Fruit fly (Drosophila melanogaster): ENCODE results near the gene CG5676.

DNA sequence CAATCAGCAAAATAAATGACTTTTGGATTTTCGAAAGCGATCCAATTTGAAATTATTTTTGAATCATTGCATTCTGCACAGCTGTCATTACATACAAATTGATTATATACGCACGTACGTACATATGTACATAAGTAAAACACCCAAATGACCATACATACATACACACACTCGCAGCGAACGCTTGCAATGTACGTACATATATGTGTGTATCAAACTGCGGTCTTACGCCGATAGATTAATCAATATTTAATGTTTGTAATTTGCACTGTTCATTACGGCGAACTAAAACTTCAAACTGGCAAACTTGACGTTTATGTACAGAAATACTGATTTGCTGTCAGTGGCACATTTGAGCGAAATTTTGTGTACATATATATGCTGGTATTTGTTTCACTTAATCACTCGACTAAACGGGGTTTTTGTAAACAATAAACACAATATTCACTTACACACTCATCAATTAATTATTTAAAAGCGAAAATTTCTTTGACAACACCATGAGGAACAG, 29.4 kb downstream of the CG5676 start:
- TF ChIP-seq ttk (optimal IDR thresholded peaks at IDR 0.05) = no peak
- no peak for TF ChIP-seq h (optimal IDR thresholded peaks at IDR 0.05)
- TF ChIP-seq insv (optimal IDR thresholded peaks at IDR 0.05) = no peak
